Fruit fly (Drosophila melanogaster) whole organism, embryonic: Measurements from ENCODE around the gene Col4a1.

ENCODE experiments used
- Ada2b ChIP-seq: fragments of 200-800 bp; sonication (Bioruptor generic); IDR thresholded peaks from 2 replicates; pipeline ENCODE4 v1.3.6; 2022; ENCODE audit warnings: missing biosample characterization, missing genetic modification characterization
- Aef1 ChIP-seq: fragments of 200-800 bp; sonication (Bioruptor generic); IDR thresholded peaks from 3 replicates; pipeline ENCODE4 v1.3.6; 2022; ENCODE audit warnings: missing biosample characterization, missing genetic modification characterization
- CG1024 ChIP-seq: fragments of 200-800 bp; sonication (Bioruptor generic); IDR thresholded peaks from 2 replicates; pipeline ENCODE4 v1.3.6; 2022; ENCODE audit warnings: missing biosample characterization, missing genetic modification characterization
- CG11093 ChIP-seq: fragments of 200-800 bp; sonication (Bioruptor generic); IDR thresholded peaks from 3 replicates; pipeline ENCODE4 v1.3.6; 2022; ENCODE audit warnings: missing biosample characterization, missing genetic modification characterization
- CG11695 ChIP-seq: fragments of 200-800 bp; sonication (Bioruptor generic); IDR thresholded peaks from 3 replicates; pipeline ENCODE4 v1.3.6; 2022; ENCODE audit warnings: missing biosample characterization, missing genetic modification characterization
- CG12155 ChIP-seq: fragments of 200-800 bp; sonication (Bioruptor generic); optimal IDR thresholded peaks from 3 replicates; lab custom pipeline; 2016; ENCODE audit warnings: missing biosample characterization, missing genetic modification characterization
- CG14014 ChIP-seq: fragments of 200-800 bp; sonication (Bioruptor generic); IDR thresholded peaks from 2 replicates; pipeline ENCODE4 v1.3.6; 2022; ENCODE audit warnings: missing biosample characterization, missing genetic modification characterization
- CG14050 ChIP-seq: fragments of 200-800 bp; sonication (Bioruptor generic); IDR thresholded peaks from 3 replicates; pipeline ENCODE4 v1.3.6; 2022; ENCODE audit warnings: missing biosample characterization, missing genetic modification characterization
- CG16813 ChIP-seq: fragments of 200-800 bp; sonication (Bioruptor generic); IDR thresholded peaks from 3 replicates; pipeline ENCODE4 v1.3.6; 2022; ENCODE audit warnings: missing biosample characterization, missing genetic modification characterization; ENCODE audit not compliant: partially characterized antibody
- CG16815 ChIP-seq: fragments of 200-800 bp; sonication (Bioruptor generic); optimal IDR thresholded peaks from 3 replicates; lab custom pipeline; 2017; ENCODE audit warnings: missing biosample characterization, mild to moderate bottlenecking, missing genetic modification characterization
- CG1832 ChIP-seq: fragments of 200-800 bp; sonication (Bioruptor generic); optimal IDR thresholded peaks from 2 replicates; lab custom pipeline; 2017; ENCODE audit warnings: missing biosample characterization, mild to moderate bottlenecking, missing genetic modification characterization, inconsistent platforms
- CG18599 ChIP-seq: fragments of 200-800 bp; sonication (Bioruptor generic); optimal IDR thresholded peaks from 3 replicates; lab custom pipeline; 2017; ENCODE audit warnings: missing biosample characterization, missing genetic modification characterization, mild to moderate bottlenecking, moderate library complexity, missing genetic modification reagents
- CG2120 ChIP-seq: fragments of 200-800 bp; sonication (Bioruptor generic); optimal IDR thresholded peaks from 3 replicates; lab custom pipeline; 2016; ENCODE audit warnings: missing biosample characterization, missing genetic modification characterization
- CG30431 ChIP-seq: fragments of 200-800 bp; sonication (Bioruptor generic); optimal IDR thresholded peaks from 2 replicates; lab custom pipeline; 2017; ENCODE audit warnings: missing biosample characterization, missing genetic modification characterization
- CG3163 ChIP-seq: fragments of 200-800 bp; sonication (Bioruptor generic); optimal IDR thresholded peaks from 3 replicates; lab custom pipeline; 2016; ENCODE audit warnings: missing biosample characterization, missing genetic modification characterization
- CG32532 ChIP-seq: fragments of 200-800 bp; sonication (Bioruptor generic); IDR thresholded peaks from 2 replicates; pipeline ENCODE4 v1.3.6; 2022; ENCODE audit warnings: missing biosample characterization, missing genetic modification characterization
- CG3847 ChIP-seq: fragments of 200-800 bp; sonication (Bioruptor generic); IDR thresholded peaks from 2 replicates; pipeline ENCODE4 v1.3.6; 2022; ENCODE audit warnings: missing biosample characterization, missing genetic modification characterization
- CG4282 ChIP-seq: fragments of 200-800 bp; sonication (Bioruptor generic); optimal IDR thresholded peaks from 2 replicates; lab custom pipeline; 2016; ENCODE audit warnings: missing biosample characterization, missing genetic modification characterization
- CG6765 ChIP-seq: fragments of 200-800 bp; sonication (Bioruptor generic); optimal IDR thresholded peaks from 3 replicates; lab custom pipeline; 2017; ENCODE audit warnings: missing biosample characterization, mild to moderate bottlenecking, missing genetic modification characterization
- CG9437 ChIP-seq: fragments of 200-800 bp; sonication (Bioruptor generic); optimal IDR thresholded peaks from 2 replicates; lab custom pipeline; 2018; ENCODE audit warnings: missing biosample characterization, mild to moderate bottlenecking, missing genetic modification characterization
- Camta ChIP-seq: fragments of 200-800 bp; sonication (Bioruptor generic); optimal IDR thresholded peaks from 2 replicates; lab custom pipeline; 2016; ENCODE audit warnings: missing biosample characterization, missing genetic modification characterization
- Eip74EF ChIP-seq, 2 experiments: fragments of 200-800 bp in 1 of 2; fragments of >200 bp in 1 of 2; sonication (Bioruptor generic) in 1 of 2; optimal IDR thresholded peaks; 2 replicates each; lab custom pipeline; 2017 to 2019; ENCODE audit warnings: missing biosample characterization in 2 of 2, missing genetic modification characterization in 2 of 2, mild to moderate bottlenecking in 1 of 2, moderate library complexity in 1 of 2
- HmgZ ChIP-seq: fragments of 200-800 bp; sonication (Bioruptor generic); optimal IDR thresholded peaks from 2 replicates; lab custom pipeline; 2018; ENCODE audit warnings: missing biosample characterization, mild to moderate bottlenecking, missing genetic modification characterization
- NC2α ChIP-seq: fragments of 200-800 bp; sonication (Bioruptor generic); optimal IDR thresholded peaks from 2 replicates; lab custom pipeline; 2016; ENCODE audit warnings: missing biosample characterization, missing genetic modification characterization
- NC2β ChIP-seq: fragments of 200-800 bp; sonication (Bioruptor generic); optimal IDR thresholded peaks from 2 replicates; lab custom pipeline; 2016; ENCODE audit warnings: missing biosample characterization, missing genetic modification characterization
- Neu2 ChIP-seq: fragments of 200-800 bp; sonication (Bioruptor generic); optimal IDR thresholded peaks from 3 replicates; lab custom pipeline; 2016; ENCODE audit warnings: missing biosample characterization, missing genetic modification characterization, borderline replicate concordance
- Optix ChIP-seq: fragments of 200-800 bp; sonication (Bioruptor generic); IDR thresholded peaks from 3 replicates; pipeline ENCODE4 v1.3.6; 2022; ENCODE audit warnings: missing biosample characterization, missing genetic modification characterization
- Xrp1 ChIP-seq: fragments of 200-800 bp; sonication (Bioruptor generic); IDR thresholded peaks from 2 replicates; pipeline ENCODE4 v1.3.6; 2022; ENCODE audit warnings: missing biosample characterization, missing genetic modification characterization
- ase ChIP-seq: fragments of 200-800 bp; sonication (Bioruptor generic); IDR thresholded peaks from 3 replicates; pipeline ENCODE4 v1.3.6; 2022; ENCODE audit warnings: missing biosample characterization, missing genetic modification characterization
- dati ChIP-seq: fragments of 200-800 bp; sonication (Bioruptor generic); IDR thresholded peaks from 2 replicates; pipeline ENCODE4 v1.3.6; 2022; ENCODE audit warnings: missing biosample characterization, missing genetic modification characterization
- dmrt99B ChIP-seq: fragments of 200-800 bp; sonication (Bioruptor generic); optimal IDR thresholded peaks from 2 replicates; lab custom pipeline; 2018; ENCODE audit warnings: missing biosample characterization, mild to moderate bottlenecking, missing genetic modification characterization, moderate library complexity
- gfzf ChIP-seq: fragments of 200-800 bp; sonication (Bioruptor generic); optimal IDR thresholded peaks from 2 replicates; lab custom pipeline; 2016; ENCODE audit warnings: missing biosample characterization, mild to moderate bottlenecking, missing genetic modification characterization, moderate library complexity
- inv ChIP-seq: fragments of 200-800 bp; sonication (Bioruptor generic); IDR thresholded peaks from 2 replicates; pipeline ENCODE4 v1.3.6; 2022; ENCODE audit warnings: missing biosample characterization, missing genetic modification characterization; ENCODE audit not compliant: partially characterized antibody
- jing ChIP-seq: fragments of 200-800 bp; sonication (Bioruptor generic); optimal IDR thresholded peaks from 2 replicates; lab custom pipeline; 2018; ENCODE audit warnings: missing biosample characterization, mild to moderate bottlenecking, missing genetic modification characterization
- klu ChIP-seq: fragments of 200-800 bp; sonication (Bioruptor generic); IDR thresholded peaks from 2 replicates; pipeline ENCODE4 v1.3.6; 2022; ENCODE audit warnings: missing biosample characterization, missing genetic modification characterization
- nau ChIP-seq: fragments of 200-800 bp; sonication (Bioruptor generic); optimal IDR thresholded peaks from 3 replicates; lab custom pipeline; 2017; ENCODE audit warnings: missing biosample characterization, mild to moderate bottlenecking, missing genetic modification characterization, missing genetic modification reagents
- nerfin-1 ChIP-seq: fragments of 200-800 bp; sonication (Bioruptor generic); optimal IDR thresholded peaks from 3 replicates; lab custom pipeline; 2019; ENCODE audit warnings: missing biosample characterization, mild to moderate bottlenecking, missing genetic modification characterization, moderate library complexity
- p53 ChIP-seq: fragments of 200-800 bp; sonication (Bioruptor generic); optimal IDR thresholded peaks from 2 replicates; lab custom pipeline; 2016; ENCODE audit warnings: missing biosample characterization, missing genetic modification characterization
- pb ChIP-seq: fragments of 200-800 bp; sonication (Bioruptor generic); optimal IDR thresholded peaks from 3 replicates; lab custom pipeline; 2016; ENCODE audit warnings: missing biosample characterization, missing genetic modification characterization
- prd ChIP-seq, 3 experiments: fragments of >200 bp in 2 of 3; fragments of 200-800 bp in 1 of 3; sonication (Bioruptor generic) in 1 of 3; optimal IDR thresholded peaks in 2 of 3; IDR thresholded peaks in 1 of 3; 2 replicates in 2 of 3; 3 replicates in 1 of 3; pipeline versions ENCODE4 v1.3.6 to Lab custom; 2017 to 2022; ENCODE audit warnings: missing biosample characterization in 1 of 3, missing genetic modification characterization in 1 of 3
- sc ChIP-seq, 3 experiments: fragments of >200 bp in 2 of 3; fragments of 200-800 bp in 1 of 3; sonication (Bioruptor generic) in 1 of 3; optimal IDR thresholded peaks; 2 replicates in 2 of 3; 3 replicates in 1 of 3; lab custom pipeline; 2017; ENCODE audit warnings: mild to moderate bottlenecking in 1 of 3, missing biosample characterization in 1 of 3, missing genetic modification characterization in 1 of 3, missing genetic modification reagents in 1 of 3
- seq ChIP-seq: fragments of 200-800 bp; sonication (Bioruptor generic); IDR thresholded peaks from 2 replicates; pipeline ENCODE4 v1.3.6; 2022; ENCODE audit warnings: missing biosample characterization, missing genetic modification characterization
- sna ChIP-seq: fragments of 200-800 bp; sonication (Bioruptor generic); IDR thresholded peaks from 2 replicates; pipeline ENCODE4 v1.3.6; 2022; ENCODE audit warnings: missing biosample characterization, missing genetic modification characterization; ENCODE audit not compliant: partially characterized antibody
- so ChIP-seq: fragments of 200-800 bp; sonication (Bioruptor generic); IDR thresholded peaks from 3 replicates; pipeline ENCODE4 v1.3.6; 2022; ENCODE audit warnings: missing biosample characterization, missing genetic modification characterization
- tap ChIP-seq: fragments of 200-800 bp; optimal IDR thresholded peaks from 3 replicates; lab custom pipeline; 2019; ENCODE audit warnings: missing biosample characterization, mild to moderate bottlenecking, missing genetic modification characterization, moderate library complexity
- usp ChIP-seq: fragments of >200 bp; optimal IDR thresholded peaks from 2 replicates; lab custom pipeline; 2017; ENCODE audit warnings: missing biosample characterization, missing genetic modification characterization
- z ChIP-seq: fragments of 200-800 bp; sonication (Bioruptor generic); IDR thresholded peaks from 3 replicates; pipeline ENCODE4 v1.3.6; 2022; ENCODE audit warnings: missing biosample characterization, missing genetic modification characterization
- zen2 ChIP-seq: fragments of 200-800 bp; sonication (Bioruptor generic); IDR thresholded peaks from 3 replicates; pipeline ENCODE4 v1.3.6; 2022; ENCODE audit warnings: missing biosample characterization, missing genetic modification characterization; ENCODE audit not compliant: partially characterized antibody

Col4a1 gene

dm6 chr2L:5044892-5045619 lies 15.6 kb downstream of the Col4a1 start:
- TF ChIP-seq CG9437 (GFP tag; lab: Kevin White, UChicago) (peak; percentile 74), p53 (no peak), CG12155 (GFP tag; lab: Kevin White, UChicago) (peak; percentile 31), prd (optimal IDR thresholded peaks at IDR 0.05; lab: Kevin White, UChicago) (no peak), prd (GFP tag; IDR thresholded peaks at IDR 0.05; lab: Robert Waterston, UW) (peak; percentile 61; the same call in 1 of the 3 replicates), Xrp1 (GFP tag; lab: Robert Waterston, UW) (peak; percentile 61), dati (GFP tag; lab: Robert Waterston, UW) (no peak), Optix (GFP tag; lab: Robert Waterston, UW) (no peak), CG4282 (GFP tag; lab: Kevin White, UChicago) (no peak), Neu2 (GFP tag; lab: Kevin White, UChicago) (no peak), CG1024 (GFP tag; lab: Robert Waterston, UW) (peak; percentile 45; the same call in 1 of the 2 replicates), zen2 (GFP tag; lab: Robert Waterston, UW) (no peak), inv (no peak), CG16815 (peak; percentile 1), nau (GFP tag; lab: Kevin White, UChicago) (peak; percentile 16), sna (GFP tag; lab: Robert Waterston, UW) (no peak), sc (optimal IDR thresholded peaks at IDR 0.05; lab: Kevin White, UChicago) (no peak), sc (GFP tag; optimal IDR thresholded peaks at IDR 0.05; lab: Kevin White, UChicago) (peak; percentile 52), CG18599 (GFP tag; lab: Kevin White, UChicago) (peak; percentile 33), Aef1 (GFP tag; lab: Robert Waterston, UW) (peak; percentile 30; the same call in 1 of the 3 replicates), CG11695 (GFP tag; lab: Robert Waterston, UW) (peak; percentile 57; the same call in 1 of the 3 replicates), ase (GFP tag; lab: Robert Waterston, UW) (peak; percentile 54; the same call in 2 of the 3 replicates), nerfin-1 (tag; lab: Kevin White, UChicago) (no peak), CG3847 (GFP tag; lab: Robert Waterston, UW) (0 out of 2 replicates have a peak, but pooled peaks have one; percentile 40), CG11093 (GFP tag; lab: Robert Waterston, UW) (no peak), pb (no peak), CG3163 (GFP tag; lab: Kevin White, UChicago) (no peak), NC2α (no peak), CG14050 (GFP tag; lab: Robert Waterston, UW) (peak; percentile 30; the same call in 2 of the 3 replicates), jing (GFP tag; lab: Kevin White, UChicago) (no peak), dmrt99B (tag; lab: Kevin White, UChicago) (peak; percentile 77), CG14014 (peak; percentile 64; the same call in 1 of the 2 replicates), klu (no peak), CG6765 (GFP tag; lab: Kevin White, UChicago) (peak; percentile 26), CG1832 (no peak), Ada2b (GFP tag; lab: Robert Waterston, UW) (no peak), gfzf (no peak), CG30431 (no peak), tap (tag; lab: Kevin White, UChicago) (peak; percentile 23), z (GFP tag; lab: Robert Waterston, UW) (no peak), HmgZ (no peak), CG2120 (GFP tag; lab: Kevin White, UChicago) (peak; percentile 37), usp (GFP tag; lab: Kevin White, UChicago) (no peak), Camta (peak; percentile 35), CG32532 (peak; percentile 72), NC2β (no peak), CG16813 (GFP tag; lab: Robert Waterston, UW) (no peak), Eip74EF (GFP tag; optimal IDR thresholded peaks at IDR 0.05; lab: Kevin White, UChicago) (peak in 1 of 2 experiments; percentile 55), seq (GFP tag; lab: Robert Waterston, UW) (peak; percentile 73), so (GFP tag; lab: Robert Waterston, UW) (0 out of 3 replicates have a peak, but pooled peaks have one; percentile 39)
